Fruit fly (Drosophila melanogaster): ENCODE results near the gene CG44098.

The CG44098 gene

DNA sequence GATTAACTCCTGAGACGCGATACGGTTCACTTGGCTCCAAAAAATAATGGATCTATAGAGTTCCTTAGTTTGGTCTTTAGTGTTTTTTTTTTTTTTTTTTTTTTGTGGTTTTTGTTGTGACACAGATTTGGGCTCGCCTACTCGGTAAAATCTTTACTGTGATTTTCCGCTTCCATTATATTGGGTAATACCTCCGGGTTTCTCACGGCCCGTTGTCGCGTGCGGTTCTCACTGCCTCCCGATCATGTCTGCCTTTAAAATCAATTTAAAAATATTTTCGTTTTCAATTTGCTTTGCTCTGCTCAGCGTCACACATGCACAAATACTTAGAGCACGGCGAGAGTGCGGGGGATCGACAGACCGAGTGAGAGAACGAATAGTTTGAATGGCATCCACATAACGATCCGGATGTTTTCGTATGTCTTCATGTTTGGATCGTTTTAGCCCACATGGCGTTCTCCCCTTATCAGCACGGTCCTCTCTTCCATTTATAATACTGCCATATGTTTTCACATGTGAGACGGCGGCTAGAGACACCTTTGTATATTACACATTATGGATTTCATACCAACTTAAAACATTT is 26.7 kb downstream of the CG44098 start (continued):
- TF ChIP-seq Six4 (GFP tag; optimal IDR thresholded peaks at IDR 0.05) (no peak), bowl (GFP tag; IDR thresholded peaks at IDR 0.05) (no peak), abd-A (tag; optimal IDR thresholded peaks at IDR 0.05) (no peak), Dbx (GFP tag; IDR thresholded peaks at IDR 0.05) (no peak), Sry-δ (GFP tag; optimal IDR thresholded peaks at IDR 0.05) (no peak), CG30020 (tag; optimal IDR thresholded peaks at IDR 0.05) (no peak), da (GFP tag; optimal IDR thresholded peaks at IDR 0.05) (no peak), sna (GFP tag; IDR thresholded peaks at IDR 0.05; ENCODE audit: partially characterized antibody) (no peak), sob (GFP tag; IDR thresholded peaks at IDR 0.05) (no peak), pfk (GFP tag; optimal IDR thresholded peaks at IDR 0.05) (no peak), CG2116 (GFP tag; optimal IDR thresholded peaks at IDR 0.05) (no peak), wor (GFP tag; IDR thresholded peaks at IDR 0.05) (no peak), CG12071 (GFP tag; optimal IDR thresholded peaks at IDR 0.05) (no peak), zfh2 (GFP tag; optimal IDR thresholded peaks at IDR 0.05) (no peak), ara (GFP tag; IDR thresholded peaks at IDR 0.05) (no peak), Nf-YA (GFP tag; IDR thresholded peaks at IDR 0.05) (no peak), CG13296 (GFP tag; optimal IDR thresholded peaks at IDR 0.05) (peak; percentile 45), Gsc (GFP tag; IDR thresholded peaks at IDR 0.05) (no peak), Deaf1 (tag; optimal IDR thresholded peaks at IDR 0.05) (peak; percentile 72), CG6791 (GFP tag; IDR thresholded peaks at IDR 0.05; ENCODE audit: partially characterized antibody) (no peak), caup (GFP tag; optimal IDR thresholded peaks at IDR 0.05; ENCODE audit: severe bottlenecking) (peak; percentile 7), CG14014 (GFP tag; IDR thresholded peaks at IDR 0.05) (0 out of 2 replicates have a peak, but pooled peaks have one; percentile 15), Usf (GFP tag; optimal IDR thresholded peaks at IDR 0.05) (no peak), CG34224 (GFP tag; IDR thresholded peaks at IDR 0.05; ENCODE audit: partially characterized antibody) (peak; percentile 17; the same call in 1 of the 3 replicates), Dad (GFP tag; optimal IDR thresholded peaks at IDR 0.05) (no peak), CG12391 (tag; optimal IDR thresholded peaks at IDR 0.05) (no peak), CG14050 (GFP tag; IDR thresholded peaks at IDR 0.05) (no peak), Lhr (GFP tag; optimal IDR thresholded peaks at IDR 0.05) (no peak), Chrac-16 (GFP tag; optimal IDR thresholded peaks at IDR 0.05) (no peak), HLH54F (GFP tag; optimal IDR thresholded peaks at IDR 0.05) (no peak), eyg (GFP tag; optimal IDR thresholded peaks at IDR 0.05) (no peak), bcd (GFP tag; optimal IDR thresholded peaks at IDR 0.05) (no peak), CG3847 (GFP tag; IDR thresholded peaks at IDR 0.05) (no peak), Neu2 (GFP tag; optimal IDR thresholded peaks at IDR 0.05; ENCODE audit: borderline replicate concordance) (no peak), mirr (GFP tag; optimal IDR thresholded peaks at IDR 0.05) (peak; percentile 61), CG14965 (GFP tag; optimal IDR thresholded peaks at IDR 0.05; ENCODE audit: borderline replicate concordance) (no peak), CG17802 (tag; optimal IDR thresholded peaks at IDR 0.05) (no peak), CG14441 (GFP tag; IDR thresholded peaks at IDR 0.05) (no peak), CG10274 (GFP tag; optimal IDR thresholded peaks at IDR 0.05) (no peak), kni (GFP tag; optimal IDR thresholded peaks at IDR 0.05) (no peak), CG2202 (tag; optimal IDR thresholded peaks at IDR 0.05) (no peak), CG1647 (GFP tag; optimal IDR thresholded peaks at IDR 0.05) (no peak), gcm (GFP tag; optimal IDR thresholded peaks at IDR 0.05) (no peak), CG6854 (GFP tag; optimal IDR thresholded peaks at IDR 0.05) (peak; percentile 12), Atf6 (GFP tag; IDR thresholded peaks at IDR 0.05) (no peak), gfzf (GFP tag; optimal IDR thresholded peaks at IDR 0.05) (no peak), CG3407 (GFP tag; optimal IDR thresholded peaks at IDR 0.05) (no peak), CG42726 (GFP tag; IDR thresholded peaks at IDR 0.05; ENCODE audit: partially characterized antibody) (no peak), dysf (GFP tag; IDR thresholded peaks at IDR 0.05) (no peak), ERR (GFP tag; optimal IDR thresholded peaks at IDR 0.05) (no peak), maf-S (GFP tag; optimal IDR thresholded peaks at IDR 0.05) (no peak)
